Worm (Caenorhabditis elegans) whole organism, L4 larva: ENCODE results near the gene F46F5.10.

Source experiments
- ceh-62 ChIP-seq: sonication (generic microtip); optimal IDR thresholded peaks from 2 replicates; lab custom pipeline; 2017; ENCODE audit warnings: missing biosample characterization, missing genetic modification characterization
- ceh-82 ChIP-seq: sonication (generic microtip); optimal IDR thresholded peaks from 2 replicates; lab custom pipeline; 2017; ENCODE audit warnings: missing biosample characterization, missing genetic modification characterization
- fos-1 ChIP-seq: fragments of 150-350 bp; optimal IDR thresholded peaks from 2 replicates; lab custom pipeline; 2014; ENCODE audit warnings: missing biosample characterization, missing genetic modification characterization
- unc-62 ChIP-seq, 3 experiments: fragments of 150-350 bp in 1 of 3; sonication (generic microtip); optimal IDR thresholded peaks in 2 of 3; peaks in 1 of 3; 1 replicate in 1 of 3; 2 replicates in 2 of 3; lab custom pipeline; 2014 to 2017; ENCODE audit warnings: missing biosample characterization in 3 of 3, missing genetic modification characterization in 3 of 3, missing genetic modification reagents in 3 of 3, missing genotype in 1 of 3

- TF ChIP-seq fos-1 (tag; lab: Kevin White, UChicago), result no peak
- TF ChIP-seq ceh-62 (tag; lab: Kevin White, UChicago), result no peak
- TF ChIP-seq ceh-82 (tag; lab: Kevin White, UChicago), result no peak
- TF ChIP-seq unc-62 (GFP tag; optimal IDR thresholded peaks at IDR 0.05 in 1 of 2; lab: Kevin White, UChicago), result no peak
- TF ChIP-seq unc-62 (tag; optimal IDR thresholded peaks at IDR 0.05; lab: Kevin White, UChicago), result no peak
Observed at ce11 chrII:868240-868864, 44.7 kb downstream of the F46F5.10 start, which contains the start of gene fbxc-51.
